Worm (Caenorhabditis elegans) whole organism, midembryonic: ENCODE data around the gene T04F3.4.

ENCODE experiments used
- T22C8.4 ChIP-seq: fragments of 200-800 bp; sonication (Bioruptor generic); IDR thresholded peaks from 2 replicates; pipeline ENCODE4 v1.3.6; 2022; ENCODE audit warnings: missing genetic modification characterization, missing compliant biosample characterization
- cog-1 ChIP-seq: sonication (generic microtip); optimal IDR thresholded peaks from 2 replicates; lab custom pipeline; 2016; ENCODE audit warnings: missing genetic modification characterization, missing compliant biosample characterization
- flt-1 ChIP-seq: fragments of 200-800 bp; sonication (Bioruptor generic); IDR thresholded peaks from 2 replicates; pipeline ENCODE4 v1.3.6; 2022; ENCODE audit warnings: missing genetic modification characterization, missing compliant biosample characterization
- tab-1 ChIP-seq: fragments of 200-800 bp; sonication (Bioruptor generic); IDR thresholded peaks from 2 replicates; pipeline ENCODE4 v1.3.6; 2022; ENCODE audit warnings: missing genetic modification characterization, missing compliant biosample characterization
- ztf-23 ChIP-seq: fragments of 200-800 bp; sonication (Bioruptor generic); IDR thresholded peaks from 2 replicates; pipeline ENCODE4 v1.3.6; 2022; ENCODE audit warnings: missing genetic modification reagents, missing genetic modification characterization, missing compliant biosample characterization
- ztf-29 ChIP-seq: fragments of 200-800 bp; sonication (Bioruptor generic); IDR thresholded peaks from 2 replicates; pipeline ENCODE4 v1.3.6; 2022; ENCODE audit warnings: missing genetic modification reagents, missing genetic modification characterization, missing compliant biosample characterization

DNA sequence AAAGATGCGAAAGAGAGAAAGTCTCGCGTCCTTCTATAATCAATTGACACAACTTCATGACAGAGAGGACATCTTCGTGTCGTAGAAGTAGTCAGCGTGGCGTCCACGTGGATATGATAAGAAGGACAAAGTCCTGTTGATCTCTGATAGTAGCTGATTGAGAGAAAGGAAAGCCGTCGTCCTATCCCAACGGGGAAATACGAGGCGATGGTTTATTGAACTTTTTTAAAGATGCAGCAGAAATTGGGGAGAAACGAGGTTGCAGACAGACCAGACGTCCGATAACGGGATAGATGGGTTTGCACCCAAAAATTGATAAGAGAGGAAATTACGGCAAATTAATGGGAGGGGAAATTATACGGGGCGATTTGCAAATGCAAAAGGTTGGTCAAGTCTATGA is 39.7 kb upstream of the T04F3.4 start:
- TF ChIP-seq T22C8.4 (GFP tag; lab: Robert Waterston, UW) (no peak), flt-1 (GFP tag; lab: Robert Waterston, UW) (no peak), ztf-29 (GFP tag; lab: Robert Waterston, UW) (no peak), cog-1 (no peak), tab-1 (GFP tag; lab: Robert Waterston, UW) (no peak), ztf-23 (GFP tag; lab: Robert Waterston, UW) (no peak)
